Worm (Caenorhabditis elegans) whole organism, late embryonic: ENCODE data around the gene eif-3.F.

ENCODE experiments used
- C08G9.2 ChIP-seq: sonication (generic microtip); optimal IDR thresholded peaks from 2 replicates; lab custom pipeline; 2016; ENCODE audit warnings: mild to moderate bottlenecking, missing genetic modification characterization, moderate library complexity, missing compliant biosample characterization
- C38D4.7 ChIP-seq: fragments of 200-800 bp; sonication (Bioruptor generic); optimal IDR thresholded peaks from 2 replicates; lab custom pipeline; 2018; ENCODE audit warnings: mild to moderate bottlenecking, missing genetic modification characterization, moderate library complexity, missing compliant biosample characterization
- K02D7.2 ChIP-seq: sonication (generic microtip); optimal IDR thresholded peaks from 2 replicates; lab custom pipeline; 2017; ENCODE audit warnings: mild to moderate bottlenecking, missing genetic modification characterization, missing compliant biosample characterization
- Y22D7AL.16 ChIP-seq: sonication (generic microtip); optimal IDR thresholded peaks from 2 replicates; lab custom pipeline; 2016; ENCODE audit warnings: missing genetic modification characterization, missing compliant biosample characterization
- ahr-1 ChIP-seq: sonication (generic microtip); optimal IDR thresholded peaks from 2 replicates; lab custom pipeline; 2016; ENCODE audit warnings: missing genetic modification characterization, missing compliant biosample characterization
- ama-1 ChIP-seq: fragments of 150-350 bp; optimal IDR thresholded peaks from 2 replicates; lab custom pipeline; 2014
- ceh-18 ChIP-seq: sonication (generic microtip); optimal IDR thresholded peaks from 2 replicates; lab custom pipeline; 2016; ENCODE audit warnings: missing genetic modification characterization, missing compliant biosample characterization
- ceh-19 ChIP-seq: fragments of 200-800 bp; sonication (Bioruptor generic); optimal IDR thresholded peaks from 2 replicates; lab custom pipeline; 2018; ENCODE audit warnings: mild to moderate bottlenecking, missing genetic modification characterization, missing compliant biosample characterization
- ceh-2 ChIP-seq: sonication (generic microtip); optimal IDR thresholded peaks from 2 replicates; lab custom pipeline; 2016; ENCODE audit warnings: missing genotype, missing genetic modification characterization, missing compliant biosample characterization
- ceh-24 ChIP-seq: sonication (generic microtip); optimal IDR thresholded peaks from 2 replicates; lab custom pipeline; 2016; ENCODE audit warnings: mild to moderate bottlenecking, missing genetic modification characterization, missing compliant biosample characterization
- ceh-30 ChIP-seq: fragments of 150-350 bp; optimal IDR thresholded peaks from 2 replicates; lab custom pipeline; 2014; ENCODE audit warnings: missing biosample characterization, missing genetic modification characterization
- ceh-34 ChIP-seq: sonication (generic microtip); optimal IDR thresholded peaks from 2 replicates; lab custom pipeline; 2016; ENCODE audit warnings: mild to moderate bottlenecking, missing genetic modification characterization, missing compliant biosample characterization
- ceh-48 ChIP-seq: sonication (generic microtip); optimal IDR thresholded peaks from 2 replicates; lab custom pipeline; 2016; ENCODE audit warnings: missing genetic modification characterization, inconsistent platforms, missing compliant biosample characterization
- ceh-9 ChIP-seq: sonication (generic microtip); optimal IDR thresholded peaks from 2 replicates; lab custom pipeline; 2016; ENCODE audit warnings: mild to moderate bottlenecking, missing genetic modification characterization, inconsistent platforms, missing compliant biosample characterization
- che-1 ChIP-seq: sonication (generic microtip); optimal IDR thresholded peaks from 2 replicates; lab custom pipeline; 2016; ENCODE audit warnings: mild to moderate bottlenecking, missing genetic modification characterization, missing compliant biosample characterization
- dve-1 ChIP-seq: sonication (generic microtip); optimal IDR thresholded peaks from 2 replicates; lab custom pipeline; 2017; ENCODE audit warnings: antibody characterized with exemption, mild to moderate bottlenecking, missing genetic modification characterization, missing compliant biosample characterization
- elt-2 ChIP-seq: sonication (generic microtip); optimal IDR thresholded peaks from 2 replicates; lab custom pipeline; 2016; ENCODE audit warnings: missing genetic modification reagents, missing genetic modification characterization, missing compliant biosample characterization
- elt-4 ChIP-seq: sonication (generic microtip); optimal IDR thresholded peaks from 2 replicates; lab custom pipeline; 2016; ENCODE audit warnings: missing genetic modification characterization, missing compliant biosample characterization
- ets-4 ChIP-seq: sonication (generic microtip); optimal IDR thresholded peaks from 2 replicates; lab custom pipeline; 2016; ENCODE audit warnings: missing genetic modification characterization, missing compliant biosample characterization
- eyg-1 ChIP-seq: sonication (generic microtip); optimal IDR thresholded peaks from 2 replicates; lab custom pipeline; 2016; ENCODE audit warnings: missing genotype, missing genetic modification characterization, missing compliant biosample characterization
- fkh-10 ChIP-seq: fragments of 150-350 bp; optimal IDR thresholded peaks from 2 replicates; lab custom pipeline; 2014; ENCODE audit warnings: missing biosample characterization, missing genetic modification reagents, missing genetic modification characterization
- hlh-15 ChIP-seq: sonication (generic microtip); optimal IDR thresholded peaks from 2 replicates; lab custom pipeline; 2016; ENCODE audit warnings: missing genetic modification characterization, missing compliant biosample characterization
- hlh-30 ChIP-seq: sonication (generic microtip); optimal IDR thresholded peaks from 2 replicates; lab custom pipeline; 2017; ENCODE audit warnings: antibody characterized with exemption, missing genetic modification characterization, missing compliant biosample characterization; ENCODE audit not compliant: insufficient read depth
- hlh-6 ChIP-seq: sonication (generic microtip); optimal IDR thresholded peaks from 2 replicates; lab custom pipeline; 2016; ENCODE audit warnings: missing genotype, missing genetic modification characterization, missing compliant biosample characterization
- lim-6 ChIP-seq: sonication (generic microtip); optimal IDR thresholded peaks from 2 replicates; lab custom pipeline; 2016; ENCODE audit warnings: missing genetic modification characterization, missing compliant biosample characterization
- lin-11 ChIP-seq: fragments of 200-800 bp; sonication (Bioruptor generic); optimal IDR thresholded peaks from 2 replicates; lab custom pipeline; 2018; ENCODE audit warnings: mild to moderate bottlenecking, missing genetic modification characterization, missing compliant biosample characterization
- madf-2 ChIP-seq: sonication (generic microtip); optimal IDR thresholded peaks from 2 replicates; lab custom pipeline; 2017; ENCODE audit warnings: missing genetic modification characterization, missing compliant biosample characterization
- nfya-1 ChIP-seq: sonication (generic microtip); optimal IDR thresholded peaks from 2 replicates; lab custom pipeline; 2017; ENCODE audit warnings: missing genetic modification characterization, mild to moderate bottlenecking, missing compliant biosample characterization, antibody characterized with exemption, moderate library complexity
- nhr-11 ChIP-seq: fragments of 150-350 bp; optimal IDR thresholded peaks from 2 replicates; lab custom pipeline; 2014; ENCODE audit warnings: missing biosample characterization, missing genetic modification characterization
- nhr-232 ChIP-seq: sonication (generic microtip); optimal IDR thresholded peaks from 2 replicates; lab custom pipeline; 2016; ENCODE audit warnings: missing genetic modification characterization, missing compliant biosample characterization
- odd-2 ChIP-seq: sonication (generic microtip); optimal IDR thresholded peaks from 2 replicates; lab custom pipeline; 2017; ENCODE audit warnings: antibody characterized with exemption, mild to moderate bottlenecking, missing genetic modification characterization, missing compliant biosample characterization
- pag-3 ChIP-seq: sonication (generic microtip); optimal IDR thresholded peaks from 2 replicates; lab custom pipeline; 2016; ENCODE audit warnings: missing compliant biosample characterization, missing genetic modification characterization, borderline replicate concordance
- pat-9 ChIP-seq: fragments of 200-800 bp; sonication (Bioruptor generic); optimal IDR thresholded peaks from 2 replicates; lab custom pipeline; 2018; ENCODE audit warnings: mild to moderate bottlenecking, missing genetic modification characterization, moderate library complexity, missing compliant biosample characterization
- pax-1 ChIP-seq: fragments of 150-350 bp; optimal IDR thresholded peaks from 2 replicates; lab custom pipeline; 2014; ENCODE audit warnings: missing biosample characterization, missing genetic modification characterization
- pha-2 ChIP-seq: sonication (generic microtip); optimal IDR thresholded peaks from 2 replicates; lab custom pipeline; 2017; ENCODE audit warnings: mild to moderate bottlenecking, missing genetic modification characterization, missing compliant biosample characterization
- rnt-1 ChIP-seq: sonication (generic microtip); optimal IDR thresholded peaks from 2 replicates; lab custom pipeline; 2016; ENCODE audit warnings: missing genetic modification characterization, missing compliant biosample characterization
- sdc-2 ChIP-seq: sonication (generic microtip); optimal IDR thresholded peaks from 2 replicates; lab custom pipeline; 2016; ENCODE audit warnings: missing genotype, missing genetic modification characterization, missing compliant biosample characterization
- tbx-2 ChIP-seq: sonication (generic microtip); optimal IDR thresholded peaks from 2 replicates; lab custom pipeline; 2016; ENCODE audit warnings: missing genetic modification characterization, missing compliant biosample characterization
- unc-42 ChIP-seq: sonication (generic microtip); optimal IDR thresholded peaks from 2 replicates; lab custom pipeline; 2016; ENCODE audit warnings: missing genotype, missing genetic modification characterization, missing compliant biosample characterization
- unc-55 ChIP-seq: sonication (generic microtip); optimal IDR thresholded peaks from 2 replicates; lab custom pipeline; 2017; ENCODE audit warnings: missing biosample characterization, missing genetic modification reagents, missing genetic modification characterization
- unc-86 ChIP-seq: sonication (generic microtip); optimal IDR thresholded peaks from 2 replicates; lab custom pipeline; 2016; ENCODE audit warnings: missing genetic modification characterization, missing compliant biosample characterization
- zip-5 ChIP-seq: sonication (generic microtip); optimal IDR thresholded peaks from 2 replicates; lab custom pipeline; 2016; ENCODE audit warnings: missing genetic modification characterization, missing compliant biosample characterization
- ztf-16 ChIP-seq: sonication (generic microtip); optimal IDR thresholded peaks from 2 replicates; lab custom pipeline; 2017; ENCODE audit warnings: missing genetic modification characterization, missing compliant biosample characterization

The eif-3.F gene

DNA sequence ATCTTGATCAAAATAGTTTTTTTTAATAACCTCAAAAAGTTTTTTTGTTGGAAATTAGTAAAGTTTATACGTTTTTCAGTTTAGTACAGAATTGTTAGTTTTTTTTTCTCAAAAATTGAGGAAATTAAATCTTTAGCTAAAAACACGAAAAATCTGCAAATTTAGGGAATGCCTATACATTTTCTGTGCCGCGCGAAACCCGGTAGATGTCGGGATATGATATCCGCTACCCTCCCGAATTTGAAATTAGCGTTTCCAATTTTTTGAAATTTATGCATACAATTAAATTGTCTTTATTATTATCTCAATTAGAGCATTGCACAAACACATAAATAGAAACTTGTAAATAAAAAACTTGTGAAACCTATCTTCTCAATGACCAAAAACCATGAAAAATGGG is 1.6 kb downstream of the eif-3.F start:
- TF ChIP-seq fkh-10 (GFP tag; lab: Kevin White, UChicago) (no peak), K02D7.2 (tag; lab: Kevin White, UChicago) (no peak), hlh-15 (tag; lab: Kevin White, UChicago) (no peak), hlh-6 (no peak), ceh-34 (tag; lab: Kevin White, UChicago) (no peak)

DNA sequence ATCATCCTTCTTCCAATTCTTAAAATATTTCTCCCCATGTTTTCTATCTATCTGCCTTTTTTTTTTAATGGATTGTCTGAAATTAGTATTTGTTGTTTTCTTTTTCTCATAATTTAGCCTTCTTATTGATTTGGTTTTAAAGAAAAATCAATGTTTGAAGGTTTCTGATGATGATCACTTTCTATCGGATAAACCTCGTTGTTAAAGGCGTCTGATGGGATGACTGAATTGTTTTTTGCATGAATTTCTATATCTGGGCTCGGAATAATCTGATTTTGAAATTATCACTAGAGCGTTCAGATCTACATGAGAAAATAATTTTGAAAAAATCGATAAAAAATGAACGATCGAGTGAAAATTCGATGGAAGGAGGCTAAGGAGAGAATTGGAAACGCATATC is 2.3 kb downstream of the eif-3.F start, which contains the start of gene scp-1:
Gene scp-1, plus strand, starts transcription at position 301 of the 400 bp plus-strand sequence.
- TF ChIP-seq ztf-16 (tag; lab: Kevin White, UChicago) (no peak), pha-2 (tag; lab: Kevin White, UChicago) (no peak), C38D4.7 (no peak), nfya-1 (no peak), zip-5 (tag; lab: Kevin White, UChicago) (no peak), nhr-232 (tag; lab: Kevin White, UChicago) (no peak), Y22D7AL.16 (tag; lab: Kevin White, UChicago) (no peak), unc-42 (tag; lab: Kevin White, UChicago) (no peak), ceh-30 (tag; lab: Kevin White, UChicago) (no peak), ceh-19 (GFP tag; lab: Kevin White, UChicago) (no peak), lim-6 (tag; lab: Kevin White, UChicago) (no peak), C08G9.2 (tag; lab: Kevin White, UChicago) (no peak), elt-4 (no peak), pat-9 (no peak), ceh-48 (no peak), nhr-11 (tag; lab: Kevin White, UChicago) (no peak), tbx-2 (no peak)

DNA sequence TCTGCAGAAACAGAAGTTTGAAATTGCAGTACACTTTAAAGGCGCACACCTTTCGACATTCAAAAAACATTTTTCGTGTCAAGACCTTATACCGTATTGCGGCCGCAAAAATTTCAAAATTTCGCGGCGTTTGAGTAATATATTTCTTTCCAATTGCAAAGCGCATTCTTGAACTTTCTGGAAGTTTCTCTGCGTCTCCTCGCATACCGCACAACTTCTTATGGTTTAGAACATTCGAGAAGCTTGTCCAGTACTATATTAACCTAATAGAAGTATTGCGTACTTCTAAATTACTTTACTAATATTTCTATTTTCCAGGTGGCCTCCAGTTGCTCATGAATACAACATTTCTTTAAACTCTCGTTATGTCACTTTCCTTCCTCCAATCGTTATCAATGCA is 5.2 kb downstream of the eif-3.F start:
- no peak for TF ChIP-seq unc-86 (tag; lab: Kevin White, UChicago)
- TF ChIP-seq ets-4 (tag; lab: Kevin White, UChicago), result no peak
- TF ChIP-seq ceh-30 (tag; lab: Kevin White, UChicago), result no peak
- no peak for TF ChIP-seq odd-2 (tag; lab: Kevin White, UChicago)
- no peak for TF ChIP-seq ceh-19 (GFP tag; lab: Kevin White, UChicago)
- TF ChIP-seq ahr-1 (tag; lab: Kevin White, UChicago), result no peak
- TF ChIP-seq ceh-24 (tag; lab: Kevin White, UChicago), result no peak
- no peak for TF ChIP-seq ceh-18 (tag; lab: Kevin White, UChicago)
- TF ChIP-seq ceh-2 (tag; lab: Kevin White, UChicago), result no peak
- TF ChIP-seq ama-1 (lab: Kevin White, UChicago), result no peak
- no peak for TF ChIP-seq madf-2 (tag; lab: Kevin White, UChicago)
- TF ChIP-seq sdc-2, result no peak
- TF ChIP-seq dve-1 (tag; lab: Kevin White, UChicago), result no peak
- TF ChIP-seq lin-11 (tag; lab: Kevin White, UChicago), result no peak

DNA sequence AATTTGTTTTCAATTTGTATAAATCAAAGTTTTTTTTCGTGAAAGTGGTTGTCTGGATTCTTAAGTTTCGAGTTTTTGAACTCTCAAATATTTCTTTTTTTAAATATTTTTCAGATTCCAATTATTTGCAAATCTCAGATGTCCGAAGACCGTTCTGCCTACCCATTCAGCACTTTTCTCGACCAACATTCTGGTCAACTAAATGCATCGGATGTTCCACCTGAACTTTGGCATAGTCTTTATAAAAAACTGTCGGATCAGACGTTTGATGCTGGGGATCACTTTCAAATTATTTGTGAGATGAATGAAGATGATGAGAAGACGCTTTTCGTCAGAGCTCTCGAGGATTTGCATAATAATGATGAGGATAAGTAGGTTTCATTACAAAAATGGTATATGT is 7.4 kb downstream of the eif-3.F start, which contains the start of gene ttll-12:
Gene ttll-12, plus strand, starts transcription at position 139 of the 400 bp plus-strand sequence.
- TF ChIP-seq rnt-1 (tag; lab: Kevin White, UChicago) (no peak), elt-2 (no peak), zip-5 (tag; lab: Kevin White, UChicago) (no peak), che-1 (no peak), ceh-9 (no peak), hlh-30 (tag; lab: Kevin White, UChicago) (no peak), pag-3 (tag; lab: Kevin White, UChicago) (no peak), ztf-16 (tag; lab: Kevin White, UChicago) (no peak), pax-1 (tag; lab: Kevin White, UChicago) (no peak), eyg-1 (tag; lab: Kevin White, UChicago) (no peak), unc-55 (GFP tag; lab: Kevin White, UChicago) (no peak), C08G9.2 (tag; lab: Kevin White, UChicago) (no peak), nhr-11 (tag; lab: Kevin White, UChicago) (no peak), ama-1 (lab: Kevin White, UChicago) (no peak), Y22D7AL.16 (tag; lab: Kevin White, UChicago) (no peak), ceh-24 (tag; lab: Kevin White, UChicago) (no peak)
